Fruit fly (Drosophila melanogaster) whole organism, adult: ENCODE data around the gene CG6066.

Experiments
- CG11617 ChIP-seq: fragments of 200-800 bp; sonication (Bioruptor generic); optimal IDR thresholded peaks from 2 replicates; lab custom pipeline; 2017; ENCODE audit warnings: mild to moderate bottlenecking, missing biosample characterization, missing genetic modification reagents, missing genetic modification characterization
- CG12768 ChIP-seq: fragments of 200-800 bp; sonication (Bioruptor generic); optimal IDR thresholded peaks from 2 replicates; lab custom pipeline; 2017; ENCODE audit warnings: missing biosample characterization, missing genetic modification characterization, mild to moderate bottlenecking, moderate library complexity, missing genetic modification reagents
- CG14711 ChIP-seq: fragments of 200-800 bp; sonication (Bioruptor generic); optimal IDR thresholded peaks from 2 replicates; lab custom pipeline; 2018; ENCODE audit warnings: missing biosample characterization, mild to moderate bottlenecking, missing genetic modification characterization, moderate library complexity
- CG1620 ChIP-seq: fragments of 200-800 bp; sonication (Bioruptor generic); optimal IDR thresholded peaks from 2 replicates; lab custom pipeline; 2016; ENCODE audit warnings: missing biosample characterization, missing genetic modification characterization
- CG33017 ChIP-seq: fragments of 200-800 bp; sonication (Bioruptor generic); optimal IDR thresholded peaks from 2 replicates; lab custom pipeline; 2018; ENCODE audit warnings: missing biosample characterization, mild to moderate bottlenecking, missing genetic modification characterization, moderate library complexity
- CG5204 ChIP-seq: fragments of 200-800 bp; sonication (Bioruptor generic); optimal IDR thresholded peaks from 2 replicates; lab custom pipeline; 2016; ENCODE audit warnings: missing biosample characterization, missing genetic modification characterization
- CG7045 ChIP-seq: fragments of 200-800 bp; sonication (Bioruptor generic); optimal IDR thresholded peaks from 2 replicates; lab custom pipeline; 2017; ENCODE audit warnings: missing biosample characterization, mild to moderate bottlenecking, missing genetic modification characterization
- CG7101 ChIP-seq: fragments of 200-800 bp; sonication (Bioruptor generic); optimal IDR thresholded peaks from 2 replicates; lab custom pipeline; 2018; ENCODE audit warnings: missing biosample characterization, mild to moderate bottlenecking, missing genetic modification characterization, moderate library complexity
- Clk ChIP-seq: fragments of 200-800 bp; sonication (Bioruptor generic); optimal IDR thresholded peaks from 2 replicates; lab custom pipeline; 2017; ENCODE audit warnings: missing biosample characterization, missing genetic modification characterization
- Crg-1 ChIP-seq: fragments of 200-800 bp; sonication (Bioruptor generic); optimal IDR thresholded peaks from 2 replicates; lab custom pipeline; 2016; ENCODE audit warnings: missing biosample characterization, missing genetic modification characterization
- Hr96 ChIP-seq: fragments of 200-800 bp; sonication (Bioruptor generic); optimal IDR thresholded peaks from 2 replicates; lab custom pipeline; 2016; ENCODE audit warnings: missing biosample characterization, missing genetic modification characterization
- Mnt ChIP-seq: fragments of 200-800 bp; sonication (Bioruptor generic); optimal IDR thresholded peaks from 2 replicates; lab custom pipeline; 2016; ENCODE audit warnings: missing biosample characterization, mild to moderate bottlenecking, missing genetic modification characterization
- bab1 ChIP-seq: fragments of 200-800 bp; sonication (Bioruptor generic); optimal IDR thresholded peaks from 3 replicates; lab custom pipeline; 2019; ENCODE audit warnings: missing biosample characterization, mild to moderate bottlenecking, missing genetic modification characterization, moderate library complexity
- cic ChIP-seq: fragments of 200-800 bp; sonication (Bioruptor generic); optimal IDR thresholded peaks from 2 replicates; lab custom pipeline; 2017; ENCODE audit warnings: missing biosample characterization, mild to moderate bottlenecking, missing genetic modification characterization, moderate library complexity
- kay ChIP-seq: fragments of 200-800 bp; sonication (Bioruptor generic); peaks from one replicate; lab custom pipeline; 2016; ENCODE audit warnings: missing biosample characterization, missing genetic modification characterization, borderline replicate concordance
- ovo ChIP-seq: fragments of 200-800 bp; sonication (Bioruptor generic); optimal IDR thresholded peaks from 2 replicates; lab custom pipeline; 2016; ENCODE audit warnings: missing biosample characterization, missing genetic modification characterization
- tj ChIP-seq: fragments of 200-800 bp; sonication (Bioruptor generic); optimal IDR thresholded peaks from 3 replicates; lab custom pipeline; 2017; ENCODE audit warnings: missing biosample characterization, mild to moderate bottlenecking, missing genetic modification characterization, moderate library complexity
- toe ChIP-seq: fragments of 200-800 bp; sonication (Bioruptor generic); optimal IDR thresholded peaks from 2 replicates; lab custom pipeline; 2016; ENCODE audit warnings: missing biosample characterization, missing genetic modification characterization

The CG6066 gene

DNA sequence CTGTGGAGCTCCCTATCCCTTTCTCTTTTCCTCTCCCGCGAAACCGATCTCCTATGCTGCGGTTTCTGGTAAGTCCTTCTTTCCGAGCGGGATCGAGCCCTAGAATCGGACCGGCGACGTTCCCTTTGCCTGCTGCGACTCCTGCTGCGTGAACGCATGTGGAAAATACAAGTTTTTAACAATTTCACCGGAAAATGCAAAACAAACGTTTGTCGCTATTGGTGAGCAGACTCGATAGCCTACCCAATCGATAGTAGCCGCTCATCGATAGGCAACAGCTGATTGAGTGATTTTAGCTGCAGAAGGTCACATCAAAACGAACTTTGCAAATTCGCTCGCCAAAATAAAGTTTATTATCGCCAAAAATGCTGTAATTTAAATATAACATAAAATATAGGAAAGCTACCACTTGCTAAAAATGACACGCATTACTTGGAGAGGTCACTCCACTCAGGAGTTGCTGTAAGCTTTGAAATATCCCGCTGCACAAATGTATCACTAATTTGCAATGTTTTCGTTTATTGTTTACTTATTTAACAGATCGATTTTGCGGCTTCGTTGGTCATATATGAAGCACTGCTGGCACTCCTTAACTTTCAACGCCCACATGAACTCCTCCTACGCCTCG, at the start of gene CG6066, which contains the start of gene CG5880:
TSS of gene CG6066 (minus strand) at position 243 of the 628 bp plus-strand sequence.
TSS of gene CG5880 (plus strand) at position 281 of the 628 bp plus-strand sequence.
- TF ChIP-seq Crg-1 (GFP tag; lab: Kevin White, UChicago) (no peak), cic (GFP tag; lab: Kevin White, UChicago) (no peak)

dm6 chr3R:27165416-27165982, 49.0 kb upstream of the CG6066 start, which contains the start of the genes CG34293 and spn-D:
Gene CG34293 (minus strand): TSS chr3R:27165575.
Gene spn-D (plus strand): TSS chr3R:27165716.
- peak; percentile 59 for TF ChIP-seq bab1
- TF ChIP-seq CG12768 (GFP tag; lab: Kevin White, UChicago), result no peak
- TF ChIP-seq CG14711 (tag; lab: Kevin White, UChicago), result no peak
- no peak for TF ChIP-seq CG1620
- TF ChIP-seq toe (GFP tag; lab: Kevin White, UChicago), result no peak
- TF ChIP-seq CG33017 (tag; lab: Kevin White, UChicago), result no peak
- TF ChIP-seq kay (GFP tag; lab: Kevin White, UChicago), result peak; percentile 62
- TF ChIP-seq tj, result no peak
- TF ChIP-seq Mnt (GFP tag; lab: Kevin White, UChicago), result no peak
- no peak for TF ChIP-seq CG11617 (GFP tag; lab: Kevin White, UChicago)
- TF ChIP-seq Crg-1 (GFP tag; lab: Kevin White, UChicago), result no peak
- no peak for TF ChIP-seq CG7045
- no peak for TF ChIP-seq Hr96 (GFP tag; lab: Kevin White, UChicago)
- no peak for TF ChIP-seq CG5204 (GFP tag; lab: Kevin White, UChicago)
- no peak for TF ChIP-seq ovo (GFP tag; lab: Kevin White, UChicago)

dm6 chr3R:27162824-27163223, 46.3 kb upstream of the CG6066 start, which contains the start of gene ppk31:
Gene ppk31 (plus strand): TSS chr3R:27163124.
- TF ChIP-seq bab1 (no peak), cic (GFP tag; lab: Kevin White, UChicago) (no peak), CG1620 (no peak), Hr96 (GFP tag; lab: Kevin White, UChicago) (no peak), Clk (GFP tag; lab: Kevin White, UChicago) (no peak), kay (GFP tag; lab: Kevin White, UChicago) (no peak), CG7045 (no peak), tj (no peak), CG11617 (GFP tag; lab: Kevin White, UChicago) (no peak), ovo (GFP tag; lab: Kevin White, UChicago) (no peak), CG12768 (GFP tag; lab: Kevin White, UChicago) (no peak)

- TF ChIP-seq CG33017 (tag; lab: Kevin White, UChicago) (no peak), kay (GFP tag; lab: Kevin White, UChicago) (no peak), toe (GFP tag; lab: Kevin White, UChicago) (no peak), Mnt (GFP tag; lab: Kevin White, UChicago) (no peak), cic (GFP tag; lab: Kevin White, UChicago) (no peak)
These were observed 44.4 kb upstream of the CG6066 start, which contains the start of gene CG5909 for dm6 chr3R:27160858-27161257. Gene CG5909 (plus strand): TSS chr3R:27161158.

DNA sequence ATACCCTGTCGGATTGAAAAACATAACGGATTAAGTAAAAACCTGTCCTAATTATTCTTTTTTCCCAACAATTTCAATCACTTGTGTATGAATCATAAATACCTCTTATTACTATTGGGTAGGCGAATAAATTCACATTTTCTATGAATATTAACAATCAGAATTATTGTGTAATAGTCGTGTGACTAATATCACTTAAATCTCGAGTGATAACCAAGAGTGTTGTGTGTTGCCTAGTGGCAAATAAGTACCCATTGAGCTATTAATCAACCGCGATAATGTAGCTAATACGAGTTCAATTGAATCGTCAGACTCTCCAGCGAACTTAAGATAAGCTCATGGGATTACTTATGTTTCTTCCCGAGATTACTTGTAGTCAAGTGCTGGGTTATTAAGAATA, 43.4 kb upstream of the CG6066 start:
- TF ChIP-seq bab1, result no peak
- peak; percentile 25 for TF ChIP-seq kay (GFP tag; lab: Kevin White, UChicago)

- TF ChIP-seq CG7101 (tag; lab: Kevin White, UChicago), result no peak
- TF ChIP-seq CG7045, result no peak
- no peak for TF ChIP-seq CG14711 (tag; lab: Kevin White, UChicago)
- no peak for TF ChIP-seq CG5204 (GFP tag; lab: Kevin White, UChicago)
- TF ChIP-seq ovo (GFP tag; lab: Kevin White, UChicago), result no peak
These were observed 41.3 kb upstream of the CG6066 start, which contains the start of gene grass for dm6 chr3R:27157814-27158213. Gene grass (plus strand): TSS chr3R:27157948.

dm6 chr3R:27154001-27154400, 37.5 kb upstream of the CG6066 start:
- peak; percentile 99 for TF ChIP-seq tj
- TF ChIP-seq Clk (GFP tag; lab: Kevin White, UChicago), result no peak
